In the genomic region with DNA sequence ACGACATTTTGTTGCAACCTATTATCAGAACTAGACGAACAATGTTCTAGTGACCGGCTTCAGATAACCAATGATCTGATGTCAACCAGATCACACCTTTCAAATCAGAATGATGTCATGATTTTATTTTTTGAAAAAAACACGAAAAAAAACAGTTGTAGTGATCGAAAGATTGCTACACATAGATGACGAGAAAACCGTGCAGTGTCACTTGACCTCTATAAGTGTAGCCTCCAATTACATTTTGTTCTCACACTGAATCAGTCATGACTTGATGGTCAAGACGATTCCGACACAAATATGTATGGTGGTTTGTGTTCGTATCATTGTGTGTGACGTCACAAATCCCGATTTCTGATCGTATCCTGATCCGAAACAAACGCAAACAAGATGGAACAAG, we compare ENCODE assay signal across 1 worm cellular context.
TF ChIP-seq lines count a peak whose summit lies in the region.

No protein-coding gene starts in this region.

TF ChIP-seq in whole organism, L1 larva, 84 proteins besides CTCF, POLR2A, EP300 and RAD21 (continued from another document):
- TF ChIP-seq lin-14 (GFP tag; optimal IDR thresholded peaks at IDR 0.05; lab: Kevin White, UChicago) (peak; percentile 8), zag-1 (tag; optimal IDR thresholded peaks at IDR 0.05; lab: Kevin White, UChicago) (no peak), nhr-47 (tag; optimal IDR thresholded peaks at IDR 0.05; lab: Kevin White, UChicago) (no peak), blmp-1 (tag; optimal IDR thresholded peaks at IDR 0.05; lab: Kevin White, UChicago) (peak; percentile 17), nhr-20 (tag; optimal IDR thresholded peaks at IDR 0.05; lab: Kevin White, UChicago) (peak; percentile 55), ets-5 (GFP tag; IDR thresholded peaks at IDR 0.05; lab: Robert Waterston, UW) (no peak), jun-1 (tag; optimal IDR thresholded peaks at IDR 0.05; lab: Kevin White, UChicago) (no peak), pqm-1 (tag; optimal IDR thresholded peaks at IDR 0.05; lab: Kevin White, UChicago) (no peak), ama-1 (optimal IDR thresholded peaks at IDR 0.05; lab: Kevin White, UChicago) (peak; percentile 2), ceh-88 (GFP tag; IDR thresholded peaks at IDR 0.05; lab: Robert Waterston, UW) (no peak), ztf-4 (tag; optimal IDR thresholded peaks at IDR 0.05; lab: Kevin White, UChicago) (no peak), ceh-90 (tag; optimal IDR thresholded peaks at IDR 0.05; lab: Kevin White, UChicago) (no peak), Y116A8C.19 (tag; optimal IDR thresholded peaks at IDR 0.05; lab: Kevin White, UChicago; ENCODE audit: borderline replicate concordance) (no peak), nhr-71 (tag; optimal IDR thresholded peaks at IDR 0.05; lab: Kevin White, UChicago) (peak; percentile 20), lin-35 (GFP tag; optimal IDR thresholded peaks at IDR 0.05; lab: Kevin White, UChicago) (peak in 1 of 2 experiments; percentile 5), ceh-8 (GFP tag; optimal IDR thresholded peaks at IDR 0.05; lab: Kevin White, UChicago) (no peak), fkh-8 (tag; optimal IDR thresholded peaks at IDR 0.05; lab: Kevin White, UChicago) (no peak), egl-13 (tag; optimal IDR thresholded peaks at IDR 0.05; lab: Kevin White, UChicago) (no peak), aly-2 (tag; optimal IDR thresholded peaks at IDR 0.05; lab: Kevin White, UChicago) (no peak), swsn-7 (tag; optimal IDR thresholded peaks at IDR 0.05; lab: Kevin White, UChicago) (no peak), pax-3 (tag; optimal IDR thresholded peaks at IDR 0.05; lab: Kevin White, UChicago) (no peak), dpl-1 (GFP tag; optimal IDR thresholded peaks at IDR 0.05; lab: Kevin White, UChicago) (no peak), grh-1 (GFP tag; IDR thresholded peaks at IDR 0.05; lab: Robert Waterston, UW) (no peak), C16A3.4 (tag; optimal IDR thresholded peaks at IDR 0.05; lab: Kevin White, UChicago) (no peak), F16B12.6 (tag; optimal IDR thresholded peaks at IDR 0.05; lab: Kevin White, UChicago) (no peak), elt-3 (tag; optimal IDR thresholded peaks at IDR 0.05; lab: Kevin White, UChicago) (no peak), isw-1 (GFP tag; IDR thresholded peaks at IDR 0.05; lab: Robert Waterston, UW) (no peak), zip-4 (GFP tag; optimal IDR thresholded peaks at IDR 0.05; lab: Kevin White, UChicago) (no peak), aha-1 (tag; optimal IDR thresholded peaks at IDR 0.05; lab: Kevin White, UChicago) (no peak), ceh-63 (GFP tag; optimal IDR thresholded peaks at IDR 0.05; lab: Kevin White, UChicago) (no peak), dsc-1 (tag; optimal IDR thresholded peaks at IDR 0.05; lab: Kevin White, UChicago) (no peak)
